Fruit fly (Drosophila melanogaster): Measurements from ENCODE around the gene mth.

The mth gene

DNA sequence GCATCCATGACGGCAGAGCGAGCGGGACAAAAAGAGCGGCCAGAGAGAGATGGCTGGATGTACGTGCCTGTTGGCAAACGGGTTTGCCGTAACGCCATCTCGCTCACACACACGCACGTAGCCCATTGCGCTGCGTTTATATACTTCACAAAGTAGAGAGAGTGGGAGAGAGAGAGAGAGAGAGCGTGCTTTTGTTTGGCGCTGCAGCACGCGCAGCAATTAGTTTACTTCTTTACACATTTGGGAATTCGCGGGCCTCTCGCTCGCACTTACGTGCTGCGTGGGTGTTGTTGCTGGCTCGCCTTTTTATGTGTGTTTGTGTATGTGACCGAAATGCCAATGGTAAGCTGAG lies 31.3 kb upstream of the mth start:
- TF ChIP-seq Vsx2 (GFP tag; optimal IDR thresholded peaks at IDR 0.05; ENCODE audit: partially characterized antibody), result peak; percentile 55
- TF ChIP-seq Sp1 (GFP tag; optimal IDR thresholded peaks at IDR 0.05), result no peak
- no peak for TF ChIP-seq pan (optimal IDR thresholded peaks at IDR 0.05)
- TF ChIP-seq CG32264 (GFP tag; optimal IDR thresholded peaks at IDR 0.05), result no peak
- TF ChIP-seq sage (GFP tag; optimal IDR thresholded peaks at IDR 0.05), result no peak
- TF ChIP-seq dl (GFP tag; optimal IDR thresholded peaks at IDR 0.05; ENCODE audit: insufficient read depth in 1 of 2, partially characterized antibody in 2 of 2), result peak in 1 of 2 experiments; percentile 44
- TF ChIP-seq Dif (GFP tag; optimal IDR thresholded peaks at IDR 0.05; ENCODE audit: partially characterized antibody), result peak; percentile 51
- no peak for TF ChIP-seq lola (GFP tag; optimal IDR thresholded peaks at IDR 0.05)
- TF ChIP-seq Hnf4 (GFP tag; optimal IDR thresholded peaks at IDR 0.05), result no peak
- no peak for TF ChIP-seq tai (GFP tag; optimal IDR thresholded peaks at IDR 0.05)

DNA sequence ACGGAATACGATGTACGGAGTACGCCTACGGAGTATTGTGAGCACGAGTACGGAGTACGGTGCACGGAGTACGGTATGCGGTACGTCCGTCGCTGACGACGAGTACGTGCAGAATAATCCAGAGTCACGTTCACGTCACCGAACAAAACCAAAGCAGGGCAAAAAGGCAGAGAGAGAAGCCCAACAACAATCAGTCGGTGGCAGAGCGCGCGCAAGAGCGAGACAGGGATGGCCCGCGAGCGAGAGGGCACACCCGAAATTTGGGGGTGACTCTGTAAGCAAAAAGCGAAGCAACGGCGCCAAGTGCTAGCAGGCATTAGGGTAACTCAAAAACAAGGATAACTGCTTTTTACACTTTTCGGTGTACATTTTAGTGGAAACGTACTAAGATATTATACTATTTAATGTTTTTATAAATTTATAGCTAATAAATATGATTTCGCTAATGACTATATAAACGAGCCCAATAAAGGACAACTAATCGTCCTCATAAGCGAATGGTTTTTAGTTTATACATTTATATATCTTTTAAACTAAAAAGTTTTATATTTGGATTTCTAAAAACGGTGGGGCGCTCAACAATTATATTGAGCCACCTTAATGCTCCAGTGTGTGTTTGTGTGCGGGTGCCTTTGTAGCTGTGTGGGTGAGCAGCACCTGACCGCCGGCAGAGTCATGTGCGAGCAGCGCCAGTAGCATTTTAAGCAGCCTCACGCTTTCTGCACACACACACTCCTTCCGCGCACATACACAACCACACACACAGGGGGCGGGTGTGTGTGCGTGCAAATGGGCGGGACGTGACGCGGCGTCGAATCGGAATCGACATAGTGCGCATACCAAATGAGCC lies 30.7 kb upstream of the mth start:
- TF ChIP-seq Vsx2 (GFP tag; optimal IDR thresholded peaks at IDR 0.05; ENCODE audit: partially characterized antibody) (no peak), sv (GFP tag; optimal IDR thresholded peaks at IDR 0.05) (peak; percentile 70), CrebA (GFP tag; optimal IDR thresholded peaks at IDR 0.05; ENCODE audit: borderline replicate concordance) (no peak), Dif (GFP tag; optimal IDR thresholded peaks at IDR 0.05; ENCODE audit: partially characterized antibody) (no peak), Abd-B (GFP tag; optimal IDR thresholded peaks at IDR 0.05) (no peak), GATAd (GFP tag; optimal IDR thresholded peaks at IDR 0.05) (no peak), Dfd (GFP tag; optimal IDR thresholded peaks at IDR 0.05) (no peak), Hr78 (GFP tag; optimal IDR thresholded peaks at IDR 0.05) (no peak), dmrt93B (GFP tag; optimal IDR thresholded peaks at IDR 0.05) (peak; percentile 63), pan (optimal IDR thresholded peaks at IDR 0.05) (no peak), Myc (optimal IDR thresholded peaks at IDR 0.05) (no peak), Rel (GFP tag; optimal IDR thresholded peaks at IDR 0.05) (no peak), Rel (tag; optimal IDR thresholded peaks at IDR 0.05) (no peak), ey (GFP tag; optimal IDR thresholded peaks at IDR 0.05) (peak; percentile 43), rgr (GFP tag; optimal IDR thresholded peaks at IDR 0.05) (peak; percentile 69), h (GFP tag; optimal IDR thresholded peaks at IDR 0.05) (peak; percentile 54), tai (GFP tag; optimal IDR thresholded peaks at IDR 0.05) (no peak), dl (GFP tag; optimal IDR thresholded peaks at IDR 0.05; ENCODE audit: insufficient read depth in 1 of 2, partially characterized antibody in 2 of 2) (no peak), OdsH (GFP tag; optimal IDR thresholded peaks at IDR 0.05) (peak; percentile 74), jim (GFP tag; optimal IDR thresholded peaks at IDR 0.05) (no peak), Hnf4 (GFP tag; optimal IDR thresholded peaks at IDR 0.05) (no peak), dsf (GFP tag; optimal IDR thresholded peaks at IDR 0.05; ENCODE audit: borderline replicate concordance) (no peak), foxo (GFP tag; optimal IDR thresholded peaks at IDR 0.05) (peak in 1 of 2 experiments; percentile 78), brk (GFP tag; optimal IDR thresholded peaks at IDR 0.05) (peak; percentile 74), CG9705 (GFP tag; optimal IDR thresholded peaks at IDR 0.05) (peak; percentile 49), sage (GFP tag; optimal IDR thresholded peaks at IDR 0.05) (no peak), br (GFP tag; optimal IDR thresholded peaks at IDR 0.05) (peak; percentile 46), lola (GFP tag; optimal IDR thresholded peaks at IDR 0.05) (no peak), psq (GFP tag; optimal IDR thresholded peaks at IDR 0.05) (peak; percentile 69), CG32264 (GFP tag; optimal IDR thresholded peaks at IDR 0.05) (no peak), Jra (GFP tag; optimal IDR thresholded peaks at IDR 0.05) (no peak), fru (GFP tag; optimal IDR thresholded peaks at IDR 0.05) (peak; percentile 73), N (GFP tag; optimal IDR thresholded peaks at IDR 0.05) (no peak), usp (GFP tag; optimal IDR thresholded peaks at IDR 0.05) (no peak), Mio (GFP tag; optimal IDR thresholded peaks at IDR 0.05) (no peak), Sp1 (GFP tag; optimal IDR thresholded peaks at IDR 0.05) (peak; percentile 84), HLH106 (tag; optimal IDR thresholded peaks at IDR 0.05) (peak; percentile 85), Hr83 (GFP tag; optimal IDR thresholded peaks at IDR 0.05; ENCODE audit: poor library complexity, severe bottlenecking) (no peak), woc (GFP tag; optimal IDR thresholded peaks at IDR 0.05) (no peak)
